Fruit fly (Drosophila melanogaster) whole organism, embryonic: ENCODE measurements around the gene CG45544.

Source experiments
- CG10321 ChIP-seq: fragments of 200-800 bp; sonication (Bioruptor generic); IDR thresholded peaks from 2 replicates; pipeline ENCODE4 v1.3.6; 2022; ENCODE audit warnings: missing biosample characterization, missing genetic modification characterization
- CG13287 ChIP-seq: fragments of 200-800 bp; sonication (Bioruptor generic); IDR thresholded peaks from 2 replicates; pipeline ENCODE4 v1.3.6; 2022; ENCODE audit warnings: missing biosample characterization, missing genetic modification characterization; ENCODE audit not compliant: partially characterized antibody
- CG3838 ChIP-seq: fragments of 200-800 bp; sonication (Bioruptor generic); optimal IDR thresholded peaks from 3 replicates; lab custom pipeline; 2016; ENCODE audit warnings: missing biosample characterization, missing genetic modification characterization
- CG7839 ChIP-seq: fragments of 200-800 bp; sonication (Bioruptor generic); optimal IDR thresholded peaks from 3 replicates; lab custom pipeline; 2018; ENCODE audit warnings: missing biosample characterization, mild to moderate bottlenecking, missing genetic modification characterization, moderate library complexity
- Chrac-16 ChIP-seq: fragments of 200-800 bp; sonication (Bioruptor generic); optimal IDR thresholded peaks from 3 replicates; lab custom pipeline; 2016; ENCODE audit warnings: missing biosample characterization, missing genetic modification characterization
- GATAe ChIP-seq: fragments of 200-800 bp; sonication (Bioruptor generic); conservative IDR thresholded peaks from 2 replicates; pipeline ENCODE4 v1.3.6; 2022; ENCODE audit warnings: missing biosample characterization, missing genetic modification characterization
- Ssrp ChIP-seq: fragments of 200-800 bp; sonication (Bioruptor generic); optimal IDR thresholded peaks from 2 replicates; lab custom pipeline; 2018; ENCODE audit warnings: missing biosample characterization, mild to moderate bottlenecking, missing genetic modification characterization, moderate library complexity
- ftz-f1 ChIP-seq: fragments of 200-800 bp; sonication (Bioruptor generic); optimal IDR thresholded peaks from 2 replicates; lab custom pipeline; 2016; ENCODE audit warnings: missing biosample characterization, missing genetic modification characterization
- fu2 ChIP-seq: fragments of 200-800 bp; sonication (Bioruptor generic); optimal IDR thresholded peaks from 2 replicates; lab custom pipeline; 2016; ENCODE audit warnings: missing biosample characterization, missing genetic modification characterization
- nmo ChIP-seq: fragments of 200-800 bp; sonication (Bioruptor generic); optimal IDR thresholded peaks from 2 replicates; lab custom pipeline; 2018; ENCODE audit warnings: missing biosample characterization, mild to moderate bottlenecking, missing genetic modification characterization, moderate library complexity
- onecut ChIP-seq: fragments of 200-800 bp; sonication (Bioruptor generic); IDR thresholded peaks from 2 replicates; pipeline ENCODE4 v1.3.6; 2022; ENCODE audit warnings: missing biosample characterization, missing genetic modification characterization

DNA sequence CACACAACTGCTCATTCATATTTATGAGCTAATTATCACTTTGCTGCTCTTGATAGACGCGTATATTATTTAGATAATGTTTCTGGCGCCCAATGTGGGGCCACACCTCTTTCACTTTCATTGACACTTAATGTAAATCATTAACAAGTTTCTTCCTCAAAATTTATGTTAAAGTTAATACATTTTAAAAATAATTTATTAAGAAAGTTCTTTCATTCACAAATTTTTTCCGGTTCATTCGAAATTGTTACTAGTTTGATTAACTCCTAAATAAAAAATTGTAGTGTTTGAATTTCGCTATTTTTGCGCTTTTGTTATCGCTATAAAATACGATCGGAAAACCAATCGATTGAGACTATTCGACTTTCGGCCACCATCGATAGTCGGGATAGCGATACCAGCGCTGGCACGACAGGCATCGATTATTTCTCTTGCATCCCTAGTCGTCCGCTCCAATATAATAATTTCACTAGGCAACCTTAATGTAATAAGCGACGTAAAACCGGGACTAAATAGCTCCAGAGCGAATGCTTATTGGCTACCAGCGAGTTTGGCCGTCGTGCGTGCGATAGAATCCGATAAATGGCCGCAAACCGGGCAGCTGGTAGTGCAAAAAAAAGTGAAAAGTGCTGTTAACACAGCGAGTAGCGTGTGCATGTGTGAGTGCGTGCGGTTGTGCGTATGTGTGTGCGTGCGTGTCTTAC is 27.4 kb upstream of the CG45544 start, which contains the start of gene Usp1:
- TF ChIP-seq onecut (GFP tag; lab: Robert Waterston, UW) (peak; percentile 61; the same call in 1 of the 2 replicates), CG3838 (GFP tag; lab: Kevin White, UChicago) (no peak), CG13287 (GFP tag; lab: Robert Waterston, UW) (peak; percentile 96), nmo (peak; percentile 62), CG10321 (GFP tag; lab: Robert Waterston, UW) (no peak), Chrac-16 (GFP tag; lab: Kevin White, UChicago) (no peak), Ssrp (tag; lab: Kevin White, UChicago) (no peak), CG7839 (tag; lab: Kevin White, UChicago) (no peak), GATAe (GFP tag; lab: Robert Waterston, UW) (no peak), fu2 (GFP tag; lab: Kevin White, UChicago) (no peak), ftz-f1 (GFP tag; lab: Kevin White, UChicago) (peak; percentile 19)
